ENCODE assay signal across 4 worm cellular contexts in genomic region chrII:12042108-12042960, ce11.
A peak's percentile ranks its signal among the peaks of the same experiment; 100 is the strongest.
TF ChIP-seq lines count a peak whose summit lies in the region.

TSS of gene ippk-1 (plus strand) at chrII:12042910.

TF ChIP-seq in whole organism, L2 larva, 48 proteins besides CTCF, POLR2A, EP300 and RAD21:
- TF ChIP-seq unc-55 (GFP tag; optimal IDR thresholded peaks at IDR 0.05; lab: Kevin White, UChicago) (peak; percentile 65), nhr-129 (tag; optimal IDR thresholded peaks at IDR 0.05; lab: Kevin White, UChicago) (peak; percentile 64), mbf-1 (tag; optimal IDR thresholded peaks at IDR 0.05; lab: Kevin White, UChicago) (no peak), elt-1 (tag; optimal IDR thresholded peaks at IDR 0.05; lab: Kevin White, UChicago) (no peak), lin-13 (GFP tag; optimal IDR thresholded peaks at IDR 0.05; lab: Kevin White, UChicago) (peak; percentile 39), sma-3 (GFP tag; optimal IDR thresholded peaks at IDR 0.05; lab: Kevin White, UChicago) (peak; percentile 64), C34F6.9 (tag; optimal IDR thresholded peaks at IDR 0.05; lab: Kevin White, UChicago) (peak; percentile 71), nhr-25 (tag; optimal IDR thresholded peaks at IDR 0.05; lab: Kevin White, UChicago) (peak; percentile 62), crh-2 (tag; optimal IDR thresholded peaks at IDR 0.05; lab: Kevin White, UChicago) (peak; percentile 58), ama-1 (optimal IDR thresholded peaks at IDR 0.05; lab: Kevin White, UChicago) (peak; percentile 25), lsy-2 (tag; optimal IDR thresholded peaks at IDR 0.05; lab: Kevin White, UChicago) (peak; percentile 50 to 64), lin-11 (tag; optimal IDR thresholded peaks at IDR 0.05; lab: Kevin White, UChicago) (peak; percentile 13), gmeb-1 (tag; optimal IDR thresholded peaks at IDR 0.05; lab: Kevin White, UChicago) (peak; percentile 33), fos-1 (tag; optimal IDR thresholded peaks at IDR 0.05; lab: Kevin White, UChicago) (peak; percentile 33), sma-9 (GFP tag; optimal IDR thresholded peaks at IDR 0.05; lab: Kevin White, UChicago) (peak; percentile 52), sma-9 (tag; optimal IDR thresholded peaks at IDR 0.05; lab: Kevin White, UChicago) (no peak), aly-2 (tag; optimal IDR thresholded peaks at IDR 0.05; lab: Kevin White, UChicago) (no peak), nhr-10 (tag; optimal IDR thresholded peaks at IDR 0.05; lab: Kevin White, UChicago) (no peak), F13H6.1 (tag; optimal IDR thresholded peaks at IDR 0.05; lab: Kevin White, UChicago) (peak; percentile 83), ztf-11 (tag; optimal IDR thresholded peaks at IDR 0.05; lab: Kevin White, UChicago) (no peak), nhr-21 (tag; optimal IDR thresholded peaks at IDR 0.05; lab: Kevin White, UChicago) (peak; percentile 26)

TF ChIP-seq in whole organism, L4 larva, 104 proteins besides CTCF, POLR2A, EP300 and RAD21 (continues in another document):
- TF ChIP-seq daf-19 (GFP tag; conservative IDR thresholded peaks at IDR 0.05; lab: Robert Waterston, UW): no peak
- no peak for TF ChIP-seq ceh-32 (tag; optimal IDR thresholded peaks at IDR 0.05; lab: Kevin White, UChicago; ENCODE audit: poor library complexity)
- no peak for TF ChIP-seq dpl-1 (GFP tag; optimal IDR thresholded peaks at IDR 0.05; lab: Kevin White, UChicago)
- peak; percentile 16 for TF ChIP-seq F37D6.2 (tag; optimal IDR thresholded peaks at IDR 0.05; lab: Kevin White, UChicago)
- TF ChIP-seq nhr-25 (tag; optimal IDR thresholded peaks at IDR 0.05; lab: Kevin White, UChicago; ENCODE audit: borderline replicate concordance, insufficient read depth): no peak
- TF ChIP-seq ztf-7 (tag; optimal IDR thresholded peaks at IDR 0.05; lab: Kevin White, UChicago): no peak
- TF ChIP-seq ceh-20 (GFP tag; IDR thresholded peaks at IDR 0.05; lab: Robert Waterston, UW): peak; percentile 12; the same call in 1 of the 2 replicates
- TF ChIP-seq nhr-10 (tag; optimal IDR thresholded peaks at IDR 0.05; lab: Kevin White, UChicago): no peak
- TF ChIP-seq lin-29 (GFP tag; IDR thresholded peaks at IDR 0.05; lab: Robert Waterston, UW): no peak; the same call in 1 of the 2 replicates
- peak; percentile 96 for TF ChIP-seq aha-1 (tag; lab: Kevin White, UChicago)
- no peak for TF ChIP-seq aly-2 (tag; optimal IDR thresholded peaks at IDR 0.05; lab: Kevin White, UChicago)
- peak; percentile 64 for TF ChIP-seq hmg-1.1 (GFP tag; IDR thresholded peaks at IDR 0.05; lab: Robert Waterston, UW)
- TF ChIP-seq daf-8 (GFP tag; IDR thresholded peaks at IDR 0.05; lab: Robert Waterston, UW): no peak
- TF ChIP-seq mxl-2 (GFP tag; conservative IDR thresholded peaks at IDR 0.05; lab: Robert Waterston, UW): no peak
- TF ChIP-seq T20F7.1 (GFP tag; optimal IDR thresholded peaks at IDR 0.05; lab: Kevin White, UChicago): peak; percentile 51
- no peak for TF ChIP-seq ztf-11 (tag; optimal IDR thresholded peaks at IDR 0.05; lab: Kevin White, UChicago)
- TF ChIP-seq spr-1 (tag; optimal IDR thresholded peaks at IDR 0.05; lab: Kevin White, UChicago): no peak
- TF ChIP-seq madf-9 (GFP tag; conservative IDR thresholded peaks at IDR 0.05; lab: Robert Waterston, UW): peak; percentile 35; the same call in 1 of the 2 replicates
- TF ChIP-seq nhr-48 (tag; optimal IDR thresholded peaks at IDR 0.05; lab: Kevin White, UChicago): peak; percentile 32
- peak; percentile 71 for TF ChIP-seq nhr-28 (tag; optimal IDR thresholded peaks at IDR 0.05; lab: Kevin White, UChicago)
- no peak for TF ChIP-seq F44E2.7 (GFP tag; IDR thresholded peaks at IDR 0.05; lab: Robert Waterston, UW)
- no peak for TF ChIP-seq nhr-77 (tag; optimal IDR thresholded peaks at IDR 0.05; lab: Kevin White, UChicago)
- TF ChIP-seq ctbp-1 (GFP tag; IDR thresholded peaks at IDR 0.05; lab: Robert Waterston, UW): no peak
- peak; percentile 88 for TF ChIP-seq lin-38 (GFP tag; IDR thresholded peaks at IDR 0.05; lab: Robert Waterston, UW)
- TF ChIP-seq snpc-4 (tag; optimal IDR thresholded peaks at IDR 0.05; lab: Kevin White, UChicago): no peak

TF ChIP-seq in whole organism, late embryonic, 69 proteins besides CTCF, POLR2A, EP300 and RAD21 (continues in another document):
- TF ChIP-seq ttx-3 (tag; optimal IDR thresholded peaks at IDR 0.05; lab: Kevin White, UChicago): peak; percentile 72
- peak; percentile 95 for TF ChIP-seq mec-3 (tag; optimal IDR thresholded peaks at IDR 0.05; lab: Kevin White, UChicago; ENCODE audit: borderline replicate concordance)
- TF ChIP-seq nhr-11 (tag; optimal IDR thresholded peaks at IDR 0.05; lab: Kevin White, UChicago): no peak
- TF ChIP-seq ahr-1 (tag; optimal IDR thresholded peaks at IDR 0.05; lab: Kevin White, UChicago): peak; percentile 92
- peak; percentile 99 for TF ChIP-seq ceh-31 (tag; optimal IDR thresholded peaks at IDR 0.05; lab: Kevin White, UChicago)
- no peak for TF ChIP-seq nhr-232 (tag; optimal IDR thresholded peaks at IDR 0.05; lab: Kevin White, UChicago)
- peak; percentile 22 for TF ChIP-seq unc-55 (GFP tag; optimal IDR thresholded peaks at IDR 0.05; lab: Kevin White, UChicago)
- TF ChIP-seq pat-9 (tag; optimal IDR thresholded peaks at IDR 0.05; lab: Kevin White, UChicago): peak; percentile 21
- peak; percentile 67 for TF ChIP-seq fkh-6 (tag; optimal IDR thresholded peaks at IDR 0.05; lab: Kevin White, UChicago)
- TF ChIP-seq pqm-1 (tag; optimal IDR thresholded peaks at IDR 0.05; lab: Kevin White, UChicago): peak; percentile 94
- TF ChIP-seq unc-42 (tag; optimal IDR thresholded peaks at IDR 0.05; lab: Kevin White, UChicago): peak; percentile 93
- TF ChIP-seq npax-4 (tag; optimal IDR thresholded peaks at IDR 0.05; lab: Kevin White, UChicago): no peak
- peak; percentile 95 for TF ChIP-seq hlh-8 (tag; optimal IDR thresholded peaks at IDR 0.05; lab: Kevin White, UChicago)
- TF ChIP-seq K09A11.1 (tag; optimal IDR thresholded peaks at IDR 0.05; lab: Kevin White, UChicago; ENCODE audit: insufficient read depth): no peak
- TF ChIP-seq pax-1 (tag; optimal IDR thresholded peaks at IDR 0.05; lab: Kevin White, UChicago): no peak
- TF ChIP-seq zip-5 (tag; optimal IDR thresholded peaks at IDR 0.05; lab: Kevin White, UChicago): peak; percentile 95
- TF ChIP-seq ceh-19 (GFP tag; optimal IDR thresholded peaks at IDR 0.05; lab: Kevin White, UChicago): peak; percentile 68
- no peak for TF ChIP-seq sox-2 (GFP tag; IDR thresholded peaks at IDR 0.05; lab: Robert Waterston, UW)
- no peak for TF ChIP-seq pha-4 (tag; optimal IDR thresholded peaks at IDR 0.05; lab: Kevin White, UChicago)
- peak; percentile 97 for TF ChIP-seq ceh-2 (tag; optimal IDR thresholded peaks at IDR 0.05; lab: Kevin White, UChicago)
- TF ChIP-seq lim-6 (tag; optimal IDR thresholded peaks at IDR 0.05; lab: Kevin White, UChicago): peak; percentile 97
- TF ChIP-seq hlh-15 (tag; optimal IDR thresholded peaks at IDR 0.05; lab: Kevin White, UChicago): peak; percentile 73
- TF ChIP-seq ceh-45 (GFP tag; IDR thresholded peaks at IDR 0.05; lab: Robert Waterston, UW): no peak
- peak; percentile 96 for TF ChIP-seq ceh-14 (tag; optimal IDR thresholded peaks at IDR 0.05; lab: Kevin White, UChicago)
- TF ChIP-seq rnt-1 (tag; optimal IDR thresholded peaks at IDR 0.05; lab: Kevin White, UChicago): peak; percentile 98
- peak; percentile 92 for TF ChIP-seq pag-3 (tag; optimal IDR thresholded peaks at IDR 0.05; lab: Kevin White, UChicago; ENCODE audit: borderline replicate concordance)

TF ChIP-seq in whole organism, mixed stage, embryonic, 35 proteins besides CTCF, POLR2A, EP300 and RAD21:
- TF ChIP-seq ceh-39 (tag; optimal IDR thresholded peaks at IDR 0.05; lab: Kevin White, UChicago) (no peak), mls-2 (tag; optimal IDR thresholded peaks at IDR 0.05; lab: Kevin White, UChicago) (peak; percentile 85), ceh-43 (GFP tag; optimal IDR thresholded peaks at IDR 0.05; lab: Kevin White, UChicago) (peak; percentile 56), tbx-8 (GFP tag; optimal IDR thresholded peaks at IDR 0.05; lab: Kevin White, UChicago) (peak; percentile 63), blmp-1 (tag; optimal IDR thresholded peaks at IDR 0.05; lab: Kevin White, UChicago) (no peak), cnd-1 (tag; optimal IDR thresholded peaks at IDR 0.05; lab: Kevin White, UChicago) (peak; percentile 35), sem-2 (GFP tag; optimal IDR thresholded peaks at IDR 0.05; lab: Kevin White, UChicago) (peak; percentile 44), lin-32 (GFP tag; optimal IDR thresholded peaks at IDR 0.05; lab: Kevin White, UChicago) (peak; percentile 53), lin-13 (tag; optimal IDR thresholded peaks at IDR 0.05; lab: Kevin White, UChicago) (peak; percentile 21), mep-1 (tag; optimal IDR thresholded peaks at IDR 0.05; lab: Kevin White, UChicago) (peak; percentile 42), ces-1 (GFP tag; optimal IDR thresholded peaks at IDR 0.05; lab: Kevin White, UChicago) (peak; percentile 78), drap-1 (GFP tag; optimal IDR thresholded peaks at IDR 0.05; lab: Kevin White, UChicago) (peak; percentile 56), ceh-83 (GFP tag; optimal IDR thresholded peaks at IDR 0.05; lab: Kevin White, UChicago) (no peak), flh-1 (GFP tag; optimal IDR thresholded peaks at IDR 0.05; lab: Kevin White, UChicago) (no peak), pha-4 (tag; optimal IDR thresholded peaks at IDR 0.05; lab: Kevin White, UChicago) (peak; percentile 45), M03D4.4 (tag; optimal IDR thresholded peaks at IDR 0.05; lab: Kevin White, UChicago) (peak; percentile 54), bed-3 (GFP tag; optimal IDR thresholded peaks at IDR 0.05; lab: Kevin White, UChicago) (peak; percentile 27), sptf-1 (tag; optimal IDR thresholded peaks at IDR 0.05; lab: Kevin White, UChicago) (peak; percentile 87), lsy-2 (tag; optimal IDR thresholded peaks at IDR 0.05; lab: Kevin White, UChicago) (peak; percentile 50), ham-2 (GFP tag; optimal IDR thresholded peaks at IDR 0.05; lab: Kevin White, UChicago) (peak; percentile 60)
